Worm (Caenorhabditis elegans) whole organism, early embryonic: Measurements from ENCODE around the gene F21C10.5.

Source experiments
- ama-1 ChIP-seq: fragments of 150-350 bp; optimal IDR thresholded peaks from 2 replicates; lab custom pipeline; 2014
- flt-1 ChIP-seq: fragments of 200-800 bp; sonication (Bioruptor generic); IDR thresholded peaks from 2 replicates; pipeline ENCODE4 v1.3.6; 2022; ENCODE audit warnings: missing genetic modification characterization, missing compliant biosample characterization
- sea-1 ChIP-seq: fragments of 200-800 bp; sonication (Bioruptor generic); conservative IDR thresholded peaks from 2 replicates; pipeline ENCODE4 v1.3.6; 2022; ENCODE audit warnings: missing genetic modification characterization, missing compliant biosample characterization

- TF ChIP-seq flt-1 (no peak), ama-1 (lab: Kevin White, UChicago) (no peak), sea-1 (GFP tag; lab: Robert Waterston, UW) (no peak)
These were observed 1.3 kb upstream of the F21C10.5 start, which contains the start of gene F21C10.6 for ce11 chrV:9124180-9124579.
